Worm (Caenorhabditis elegans) whole organism, midembryonic: ENCODE results near the gene rnp-4.

Experiments used
- T22C8.4 ChIP-seq: fragments of 200-800 bp; sonication (Bioruptor generic); IDR thresholded peaks from 2 replicates; pipeline ENCODE4 v1.3.6; 2022; ENCODE audit warnings: missing genetic modification characterization, missing compliant biosample characterization
- cog-1 ChIP-seq: sonication (generic microtip); optimal IDR thresholded peaks from 2 replicates; lab custom pipeline; 2016; ENCODE audit warnings: missing genetic modification characterization, missing compliant biosample characterization
- flt-1 ChIP-seq: fragments of 200-800 bp; sonication (Bioruptor generic); IDR thresholded peaks from 2 replicates; pipeline ENCODE4 v1.3.6; 2022; ENCODE audit warnings: missing genetic modification characterization, missing compliant biosample characterization
- klf-2 ChIP-seq: fragments of 200-800 bp; sonication (Bioruptor generic); conservative IDR thresholded peaks from 2 replicates; pipeline ENCODE4 v1.3.6; 2022; ENCODE audit warnings: missing genetic modification reagents, missing genetic modification characterization, missing compliant biosample characterization
- med-1 ChIP-seq: sonication (generic microtip); optimal IDR thresholded peaks from 2 replicates; lab custom pipeline; 2017; ENCODE audit warnings: missing genetic modification characterization, mild to moderate bottlenecking, missing compliant biosample characterization, antibody characterized with exemption, missing genetic modification reagents; ENCODE audit not compliant: insufficient read depth
- tab-1 ChIP-seq: fragments of 200-800 bp; sonication (Bioruptor generic); IDR thresholded peaks from 2 replicates; pipeline ENCODE4 v1.3.6; 2022; ENCODE audit warnings: missing genetic modification characterization, missing compliant biosample characterization
- ztf-29 ChIP-seq: fragments of 200-800 bp; sonication (Bioruptor generic); IDR thresholded peaks from 2 replicates; pipeline ENCODE4 v1.3.6; 2022; ENCODE audit warnings: missing genetic modification reagents, missing genetic modification characterization, missing compliant biosample characterization

ce11 chrIII:4452749-4453148 is 46.7 kb downstream of the rnp-4 start:
- no peak for TF ChIP-seq ztf-29
- no peak for TF ChIP-seq flt-1 (GFP tag; lab: Robert Waterston, UW)
- TF ChIP-seq klf-2 (GFP tag; lab: Robert Waterston, UW) = no peak
- TF ChIP-seq cog-1 = no peak
- no peak for TF ChIP-seq T22C8.4 (GFP tag; lab: Robert Waterston, UW)
- no peak for TF ChIP-seq tab-1
- no peak for TF ChIP-seq med-1 (GFP tag; lab: Kevin White, UChicago)
